Fruit fly (Drosophila melanogaster): ENCODE measurements around the gene Vav.

dm6 chrX:19281271-19281670 lies 19.7 kb downstream of the Vav start:
- TF ChIP-seq Dif (GFP tag; optimal IDR thresholded peaks at IDR 0.05; ENCODE audit: partially characterized antibody) (no peak), ey (GFP tag; optimal IDR thresholded peaks at IDR 0.05) (no peak)
